Fruit fly (Drosophila melanogaster) whole organism, prepupa: ENCODE data around the gene CG10405.

Experiments
- CG4318 ChIP-seq: fragments of 200-800 bp; sonication (Bioruptor generic); optimal IDR thresholded peaks from 3 replicates; lab custom pipeline; 2017; ENCODE audit warnings: missing biosample characterization, mild to moderate bottlenecking, missing genetic modification characterization
- Ets96B ChIP-seq: fragments of 200-800 bp; optimal IDR thresholded peaks from 2 replicates; lab custom pipeline; 2019; ENCODE audit warnings: missing biosample characterization, mild to moderate bottlenecking, missing genetic modification characterization, moderate library complexity
- OdsH ChIP-seq: fragments of 200-800 bp; sonication (Bioruptor generic); optimal IDR thresholded peaks from 3 replicates; lab custom pipeline; 2016; ENCODE audit warnings: missing biosample characterization, missing genetic modification characterization

DNA sequence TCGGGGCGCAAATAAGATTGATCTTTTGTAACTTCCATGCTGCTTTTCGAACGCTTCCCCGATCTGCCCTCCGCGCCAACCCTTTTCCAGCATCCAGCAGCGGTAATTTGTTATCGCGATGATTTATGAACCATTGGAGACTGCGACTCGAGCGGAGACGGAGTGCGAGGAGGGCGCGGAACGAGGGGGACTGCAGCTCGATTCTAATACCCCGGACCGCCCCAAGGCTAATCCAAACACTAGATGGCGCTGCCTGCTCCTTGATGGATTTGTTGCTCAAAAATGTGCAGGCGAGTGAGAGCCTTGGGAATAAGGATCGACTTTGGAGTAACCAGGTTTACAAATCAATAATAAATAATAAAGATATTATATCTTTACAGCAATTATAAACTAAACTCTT is 45.9 kb upstream of the CG10405 start:
- TF ChIP-seq Ets96B (tag; lab: Kevin White, UChicago) (no peak), CG4318 (GFP tag; lab: Kevin White, UChicago) (no peak), OdsH (no peak)
